Worm (Caenorhabditis elegans) whole organism, L1 larva: ENCODE results near the gene F13E9.15.

ENCODE experiments used
- C16A3.4 ChIP-seq: fragments of 150-350 bp; optimal IDR thresholded peaks from 2 replicates; lab custom pipeline; 2014; ENCODE audit warnings: missing biosample characterization, missing genetic modification characterization
- F16B12.6 ChIP-seq: fragments of 150-350 bp; optimal IDR thresholded peaks from 2 replicates; lab custom pipeline; 2014; ENCODE audit warnings: missing biosample characterization, missing genetic modification characterization
- Y116A8C.19 ChIP-seq: sonication (generic microtip); optimal IDR thresholded peaks from 2 replicates; lab custom pipeline; 2016; ENCODE audit warnings: missing compliant biosample characterization, missing genetic modification characterization, borderline replicate concordance
- aha-1 ChIP-seq: fragments of 150-350 bp; optimal IDR thresholded peaks from 2 replicates; lab custom pipeline; 2014; ENCODE audit warnings: missing biosample characterization, missing genetic modification characterization
- alr-1 ChIP-seq: fragments of 200-800 bp; sonication (Bioruptor generic); optimal IDR thresholded peaks from 2 replicates; lab custom pipeline; 2018; ENCODE audit warnings: borderline replicate concordance, mild to moderate bottlenecking, missing genetic modification characterization, missing compliant biosample characterization
- aly-2 ChIP-seq: fragments of 150-350 bp; optimal IDR thresholded peaks from 2 replicates; lab custom pipeline; 2014; ENCODE audit warnings: missing biosample characterization, missing genetic modification characterization
- ama-1 ChIP-seq: fragments of 150-350 bp; optimal IDR thresholded peaks from 2 replicates; lab custom pipeline; 2014
- blmp-1 ChIP-seq: fragments of 150-350 bp; optimal IDR thresholded peaks from 2 replicates; lab custom pipeline; 2014; ENCODE audit warnings: missing biosample characterization, missing genetic modification characterization
- ceh-63 ChIP-seq: fragments of 200-800 bp; sonication (Bioruptor generic); optimal IDR thresholded peaks from 2 replicates; lab custom pipeline; 2018; ENCODE audit warnings: mild to moderate bottlenecking, missing genetic modification characterization, missing compliant biosample characterization
- ceh-82 ChIP-seq, 3 experiments: fragments of 150-350 bp in 1 of 3; sonication (generic microtip) in 2 of 3; optimal IDR thresholded peaks; 2 replicates each; lab custom pipeline; 2014 to 2017; ENCODE audit warnings: missing biosample characterization in 3 of 3, missing genetic modification characterization in 3 of 3
- ceh-88 ChIP-seq: fragments of 200-800 bp; sonication (Bioruptor generic); IDR thresholded peaks from 2 replicates; pipeline ENCODE4 v1.3.6; 2022; ENCODE audit warnings: missing genetic modification characterization, missing compliant biosample characterization
- ceh-90 ChIP-seq: sonication (generic microtip); optimal IDR thresholded peaks from 2 replicates; lab custom pipeline; 2016; ENCODE audit warnings: missing genetic modification characterization, missing compliant biosample characterization
- efl-1 ChIP-seq, 4 experiments: fragments of 150-350 bp; optimal IDR thresholded peaks in 3 of 4; peaks in 1 of 4; 1 replicate in 1 of 4; 2 replicates in 3 of 4; lab custom pipeline; 2014; ENCODE audit warnings: missing biosample characterization in 2 of 4, missing genetic modification characterization in 2 of 4, missing genetic modification reagents in 2 of 4
- egl-13 ChIP-seq: sonication (generic microtip); optimal IDR thresholded peaks from 2 replicates; lab custom pipeline; 2016; ENCODE audit warnings: missing genotype, missing genetic modification reagents, missing genetic modification characterization, missing compliant biosample characterization
- elt-2 ChIP-seq: sonication (generic microtip); optimal IDR thresholded peaks from 2 replicates; lab custom pipeline; 2016; ENCODE audit warnings: missing genetic modification characterization, mild to moderate bottlenecking, inconsistent platforms, missing compliant biosample characterization, missing genetic modification reagents
- elt-3 ChIP-seq, 6 experiments: fragments of 150-350 bp in 1 of 6; sonication (generic microtip); optimal IDR thresholded peaks; 2 replicates each; lab custom pipeline; 2017 to 2018; ENCODE audit warnings: missing biosample characterization in 6 of 6, missing genetic modification characterization in 6 of 6, inconsistent platforms in 1 of 6
- ets-5 ChIP-seq: fragments of 200-800 bp; sonication (Bioruptor generic); IDR thresholded peaks from 2 replicates; pipeline ENCODE4 v1.3.6; 2022; ENCODE audit warnings: missing genetic modification characterization, missing compliant biosample characterization
- fkh-4 ChIP-seq: sonication (generic microtip); optimal IDR thresholded peaks from 2 replicates; lab custom pipeline; 2016; ENCODE audit warnings: missing compliant biosample characterization, missing genetic modification characterization, borderline replicate concordance
- hlh-17 ChIP-seq: fragments of 200-800 bp; sonication (Bioruptor generic); optimal IDR thresholded peaks from 2 replicates; lab custom pipeline; 2018; ENCODE audit warnings: missing genetic modification characterization, mild to moderate bottlenecking, missing compliant biosample characterization, moderate library complexity, borderline replicate concordance
- hpl-2 ChIP-seq: fragments of 150-350 bp; optimal IDR thresholded peaks from 2 replicates; lab custom pipeline; 2014; ENCODE audit warnings: missing biosample characterization, missing genetic modification reagents, missing genetic modification characterization
- irx-1 ChIP-seq: sonication (generic microtip); optimal IDR thresholded peaks from 2 replicates; lab custom pipeline; 2016; ENCODE audit warnings: missing genetic modification characterization, missing compliant biosample characterization
- jun-1 ChIP-seq: fragments of 150-350 bp; optimal IDR thresholded peaks from 2 replicates; lab custom pipeline; 2014; ENCODE audit warnings: missing biosample characterization, missing genetic modification reagents, missing genetic modification characterization
- lin-13 ChIP-seq: fragments of 150-350 bp; optimal IDR thresholded peaks from 2 replicates; lab custom pipeline; 2014; ENCODE audit warnings: missing biosample characterization, missing genetic modification reagents, missing genetic modification characterization
- lir-3 ChIP-seq: sonication (generic microtip); optimal IDR thresholded peaks from 2 replicates; lab custom pipeline; 2016; ENCODE audit warnings: mild to moderate bottlenecking, missing genetic modification characterization, moderate library complexity, missing compliant biosample characterization; ENCODE audit not compliant: poor library complexity
- lsy-2 ChIP-seq, 2 experiments: fragments of 150-350 bp; optimal IDR thresholded peaks; 2 replicates each; lab custom pipeline; 2014; ENCODE audit warnings: missing biosample characterization in 2 of 2, missing genetic modification characterization in 2 of 2
- mab-9 ChIP-seq: fragments of 200-800 bp; sonication (Bioruptor generic); IDR thresholded peaks from 2 replicates; pipeline ENCODE4 v1.3.6; 2022; ENCODE audit warnings: missing genetic modification reagents, missing genetic modification characterization, missing compliant biosample characterization
- nhr-19 ChIP-seq: fragments of 200-800 bp; sonication (Bioruptor generic); conservative IDR thresholded peaks from 2 replicates; pipeline ENCODE4 v1.3.6; 2022; ENCODE audit warnings: missing genetic modification characterization, missing compliant biosample characterization
- nhr-20 ChIP-seq: sonication (generic microtip); optimal IDR thresholded peaks from 2 replicates; lab custom pipeline; 2016; ENCODE audit warnings: mild to moderate bottlenecking, missing genetic modification characterization, missing compliant biosample characterization
- nhr-237 ChIP-seq: fragments of 150-350 bp; optimal IDR thresholded peaks from 2 replicates; lab custom pipeline; 2014; ENCODE audit warnings: missing biosample characterization, missing genetic modification characterization
- nhr-28 ChIP-seq: fragments of 150-350 bp; optimal IDR thresholded peaks from 2 replicates; lab custom pipeline; 2014; ENCODE audit warnings: missing biosample characterization, missing genetic modification characterization
- nhr-47 ChIP-seq: sonication (generic microtip); optimal IDR thresholded peaks from 2 replicates; lab custom pipeline; 2016; ENCODE audit warnings: mild to moderate bottlenecking, missing genetic modification characterization, moderate library complexity, missing compliant biosample characterization
- nhr-76 ChIP-seq: sonication (generic microtip); optimal IDR thresholded peaks from 2 replicates; lab custom pipeline; 2017; ENCODE audit warnings: missing biosample characterization, missing genetic modification characterization
- nhr-84 ChIP-seq: sonication (generic microtip); optimal IDR thresholded peaks from 2 replicates; lab custom pipeline; 2017; ENCODE audit warnings: missing biosample characterization, missing genetic modification characterization
- pag-3 ChIP-seq: sonication (generic microtip); optimal IDR thresholded peaks from 2 replicates; lab custom pipeline; 2017; ENCODE audit warnings: missing genetic modification characterization, mild to moderate bottlenecking, missing compliant biosample characterization, antibody characterized with exemption, borderline replicate concordance; ENCODE audit not compliant: insufficient read depth
- pax-3 ChIP-seq: fragments of 200-800 bp; sonication (Bioruptor generic); optimal IDR thresholded peaks from 2 replicates; lab custom pipeline; 2018; ENCODE audit warnings: mild to moderate bottlenecking, missing genetic modification characterization, moderate library complexity, missing compliant biosample characterization
- pqm-1 ChIP-seq: sonication (generic microtip); optimal IDR thresholded peaks from 3 replicates; lab custom pipeline; 2017; ENCODE audit warnings: missing biosample characterization, missing genetic modification characterization
- rnt-1 ChIP-seq: sonication (generic microtip); optimal IDR thresholded peaks from 2 replicates; lab custom pipeline; 2016; ENCODE audit warnings: mild to moderate bottlenecking, missing genetic modification characterization, moderate library complexity, missing compliant biosample characterization
- skn-1 ChIP-seq: fragments of 150-350 bp; optimal IDR thresholded peaks from 2 replicates; lab custom pipeline; 2014; ENCODE audit warnings: missing biosample characterization, missing genetic modification characterization
- sptf-1 ChIP-seq: fragments of 150-350 bp; optimal IDR thresholded peaks from 2 replicates; lab custom pipeline; 2014; ENCODE audit warnings: missing biosample characterization, missing genetic modification characterization
- tlp-1 ChIP-seq: fragments of 150-350 bp; optimal IDR thresholded peaks from 2 replicates; lab custom pipeline; 2014; ENCODE audit warnings: missing biosample characterization, missing genetic modification characterization
- unc-130 ChIP-seq: fragments of 150-350 bp; optimal IDR thresholded peaks from 2 replicates; lab custom pipeline; 2017; ENCODE audit warnings: missing biosample characterization, missing genetic modification characterization, inconsistent platforms
- unc-98 ChIP-seq: fragments of 200-800 bp; sonication (Bioruptor generic); IDR thresholded peaks from 2 replicates; pipeline ENCODE4 v1.3.6; 2022; ENCODE audit warnings: missing genetic modification characterization, missing compliant biosample characterization
- zag-1 ChIP-seq: fragments of 150-350 bp; optimal IDR thresholded peaks from 2 replicates; lab custom pipeline; 2014; ENCODE audit warnings: missing biosample characterization, missing genetic modification characterization
- zip-4 ChIP-seq: fragments of 200-800 bp; sonication (Bioruptor generic); optimal IDR thresholded peaks from 2 replicates; lab custom pipeline; 2018; ENCODE audit warnings: mild to moderate bottlenecking, missing genetic modification characterization, moderate library complexity, missing compliant biosample characterization
- ztf-11 ChIP-seq, 2 experiments: sonication (generic microtip); optimal IDR thresholded peaks; 2 replicates each; lab custom pipeline; 2016 to 2017; ENCODE audit warnings: missing genetic modification characterization in 2 of 2, missing biosample characterization in 1 of 2, missing compliant biosample characterization in 1 of 2
- ztf-4 ChIP-seq: fragments of 150-350 bp; optimal IDR thresholded peaks from 2 replicates; lab custom pipeline; 2014; ENCODE audit warnings: missing biosample characterization, missing genetic modification characterization

F13E9.15 gene

DNA sequence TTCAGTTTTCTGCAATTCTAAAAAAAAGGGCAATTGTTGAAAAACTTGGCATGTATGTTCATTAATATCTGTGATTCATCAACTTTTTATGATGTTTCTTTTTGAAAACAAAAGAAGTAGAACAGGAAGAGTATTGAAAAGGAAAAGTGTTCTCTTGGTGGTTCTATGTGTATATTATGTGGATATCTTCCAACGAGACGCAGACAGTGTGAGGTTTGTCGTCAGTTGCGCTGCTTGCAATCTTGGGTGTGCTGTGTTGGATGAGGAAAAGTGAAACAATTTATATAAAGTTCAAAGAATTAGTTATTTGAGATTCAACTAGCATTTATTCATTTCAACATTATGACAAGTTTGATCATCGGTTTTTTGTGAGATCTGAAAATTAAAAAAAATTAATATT, 37.3 kb downstream of the F13E9.15 start (continued):
- no peak for TF ChIP-seq alr-1 (tag; lab: Kevin White, UChicago)
- TF ChIP-seq nhr-47, result no peak
- no peak for TF ChIP-seq ceh-63
- TF ChIP-seq skn-1 (tag; lab: Kevin White, UChicago), result no peak
- peak in 1 of 2 experiments; percentile 9 for TF ChIP-seq lsy-2 (tag; optimal IDR thresholded peaks at IDR 0.05; lab: Kevin White, UChicago)
- no peak for TF ChIP-seq ama-1
- no peak for TF ChIP-seq hlh-17 (GFP tag; lab: Kevin White, UChicago)
- no peak for TF ChIP-seq aha-1 (tag; lab: Kevin White, UChicago)
- TF ChIP-seq unc-130 (tag; lab: Kevin White, UChicago), result peak; percentile 4
- peak in 1 of 6 experiments; percentile 16 for TF ChIP-seq elt-3 (tag; optimal IDR thresholded peaks at IDR 0.05; lab: Kevin White, UChicago)
- TF ChIP-seq tlp-1 (tag; lab: Kevin White, UChicago), result no peak
- no peak for TF ChIP-seq rnt-1 (tag; lab: Kevin White, UChicago)
- no peak for TF ChIP-seq fkh-4
- TF ChIP-seq ceh-88 (GFP tag; lab: Robert Waterston, UW), result no peak
- TF ChIP-seq zag-1, result no peak
- TF ChIP-seq nhr-19 (GFP tag; lab: Robert Waterston, UW), result no peak
- no peak for TF ChIP-seq nhr-20 (tag; lab: Kevin White, UChicago)
- TF ChIP-seq pag-3 (tag; lab: Kevin White, UChicago), result no peak
- TF ChIP-seq pqm-1, result no peak

DNA sequence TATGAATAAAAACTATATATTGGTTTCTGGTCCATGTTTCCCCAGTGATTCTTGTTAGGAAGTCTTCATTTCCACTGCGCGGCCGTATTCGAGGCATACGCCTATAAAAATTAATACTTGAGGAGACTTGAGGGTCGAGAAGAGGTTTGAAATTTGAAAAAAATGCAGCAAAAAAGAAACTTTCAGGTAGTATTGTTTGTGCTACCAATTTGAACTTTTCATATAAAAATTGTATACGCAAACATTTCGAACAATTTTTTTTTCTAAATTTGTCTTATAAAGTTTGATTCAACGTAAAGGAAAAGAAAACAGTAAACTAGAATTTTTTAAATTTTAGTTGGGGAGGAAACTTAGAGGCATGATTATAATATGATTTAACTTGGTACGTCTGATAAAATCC, 37.8 kb downstream of the F13E9.15 start, which contains the start of gene T11G6.4:
TSS of gene T11G6.4 (minus strand) at position 101 of the 400 bp plus-strand sequence.
- TF ChIP-seq jun-1 (no peak), mab-9 (GFP tag; lab: Robert Waterston, UW) (no peak), hpl-2 (GFP tag; lab: Kevin White, UChicago) (no peak), zag-1 (no peak), ceh-63 (no peak), ets-5 (GFP tag; lab: Robert Waterston, UW) (no peak), nhr-237 (tag; lab: Kevin White, UChicago) (no peak), ztf-11 (tag; optimal IDR thresholded peaks at IDR 0.05; lab: Kevin White, UChicago) (no peak), lin-13 (GFP tag; lab: Kevin White, UChicago) (no peak), C16A3.4 (tag; lab: Kevin White, UChicago) (no peak), ceh-90 (tag; lab: Kevin White, UChicago) (no peak), elt-2 (tag; lab: Kevin White, UChicago) (no peak)

DNA sequence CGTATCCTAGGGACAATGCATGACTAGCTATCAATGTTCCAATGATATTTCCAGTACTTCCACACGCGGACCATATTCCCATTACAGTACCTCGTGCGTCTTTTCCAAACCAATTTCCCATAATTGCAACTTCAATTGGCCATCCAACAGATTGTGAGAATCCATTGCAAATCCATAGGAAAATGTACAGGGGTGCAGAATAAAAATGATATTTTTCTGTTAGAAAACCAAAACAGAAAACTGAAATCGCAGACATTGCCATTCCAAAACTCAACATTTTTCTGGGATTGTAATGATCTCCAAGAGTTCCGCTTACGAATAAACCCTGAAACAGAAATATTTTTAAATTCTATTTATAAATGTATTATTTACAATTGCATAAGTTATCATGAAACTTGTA, 38.5 kb downstream of the F13E9.15 start:
- TF ChIP-seq efl-1 (optimal IDR thresholded peaks at IDR 0.05; lab: Kevin White, UChicago), result no peak
- peak in 1 of 2 experiments; percentile 80 for TF ChIP-seq efl-1 (GFP tag; optimal IDR thresholded peaks at IDR 0.05 in 1 of 2; lab: Kevin White, UChicago)
- TF ChIP-seq irx-1 (tag; lab: Kevin White, UChicago), result no peak
- no peak for TF ChIP-seq Y116A8C.19 (tag; lab: Kevin White, UChicago)

DNA sequence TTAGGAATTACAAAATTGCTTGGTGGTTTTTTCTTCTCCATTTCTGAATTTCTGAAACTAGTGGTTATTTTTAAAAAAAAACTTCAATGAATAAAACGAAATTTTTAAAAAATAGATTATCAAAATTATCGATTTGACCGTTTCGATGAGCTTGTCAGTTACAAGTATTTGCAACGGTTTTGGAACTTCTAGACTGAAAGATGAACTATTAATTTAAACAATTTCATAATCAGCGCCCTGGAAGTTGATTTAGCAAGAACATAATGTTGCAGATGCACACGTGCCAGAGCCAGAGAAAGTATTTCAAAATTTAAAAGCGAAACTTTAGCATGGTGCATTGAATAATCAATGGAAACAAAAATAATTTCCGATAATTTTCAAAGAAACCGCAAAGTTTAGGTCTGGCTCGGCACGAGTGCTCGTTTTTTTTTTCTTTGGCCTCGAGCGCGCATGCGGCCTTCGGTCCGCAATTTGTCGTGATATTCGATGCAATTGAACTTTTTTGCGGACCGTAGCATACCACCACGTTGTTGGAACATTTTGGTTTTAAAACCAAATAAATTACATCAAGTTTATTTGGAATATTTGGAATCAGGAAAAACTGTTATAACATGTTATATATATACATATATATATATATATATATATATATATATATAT, 46.8 kb downstream of the F13E9.15 start, which contains the start of gene T11G6.5:
TSS of gene T11G6.5 (minus strand) at position 51 of the 660 bp plus-strand sequence.
- TF ChIP-seq hlh-17 (GFP tag; lab: Kevin White, UChicago) (no peak), pax-3 (no peak), blmp-1 (peak; percentile 4), unc-98 (GFP tag; lab: Robert Waterston, UW) (no peak), zip-4 (GFP tag; lab: Kevin White, UChicago) (no peak), ceh-82 (tag; optimal IDR thresholded peaks at IDR 0.05; lab: Kevin White, UChicago) (peak in 1 of 3 experiments; percentile 33), fkh-4 (no peak), nhr-84 (tag; lab: Kevin White, UChicago) (no peak), lir-3 (tag; lab: Kevin White, UChicago) (no peak), nhr-28 (tag; lab: Kevin White, UChicago) (no peak), egl-13 (tag; lab: Kevin White, UChicago) (no peak), irx-1 (tag; lab: Kevin White, UChicago) (no peak), sptf-1 (no peak), efl-1 (optimal IDR thresholded peaks at IDR 0.05; lab: Kevin White, UChicago) (peak; percentile 39 to 52), efl-1 (GFP tag; optimal IDR thresholded peaks at IDR 0.05 in 1 of 2; lab: Kevin White, UChicago) (peak; percentile 48 to 95), ztf-4 (tag; lab: Kevin White, UChicago) (no peak), nhr-76 (tag; lab: Kevin White, UChicago) (no peak), F16B12.6 (peak; percentile 81), aly-2 (tag; lab: Kevin White, UChicago) (no peak)
